Fruit fly (Drosophila melanogaster) S2 (cell line): Measurements from ENCODE around the gene mRpL17.

Experiments
- CG8478 ChIP-seq: fragments of >200 bp; optimal IDR thresholded peaks from 2 replicates; lab custom pipeline; 2018
- CTCF ChIP-seq, 2 experiments: fragments of >200 bp; optimal IDR thresholded peaks; 2 replicates each; lab custom pipeline; 2018

DNA sequence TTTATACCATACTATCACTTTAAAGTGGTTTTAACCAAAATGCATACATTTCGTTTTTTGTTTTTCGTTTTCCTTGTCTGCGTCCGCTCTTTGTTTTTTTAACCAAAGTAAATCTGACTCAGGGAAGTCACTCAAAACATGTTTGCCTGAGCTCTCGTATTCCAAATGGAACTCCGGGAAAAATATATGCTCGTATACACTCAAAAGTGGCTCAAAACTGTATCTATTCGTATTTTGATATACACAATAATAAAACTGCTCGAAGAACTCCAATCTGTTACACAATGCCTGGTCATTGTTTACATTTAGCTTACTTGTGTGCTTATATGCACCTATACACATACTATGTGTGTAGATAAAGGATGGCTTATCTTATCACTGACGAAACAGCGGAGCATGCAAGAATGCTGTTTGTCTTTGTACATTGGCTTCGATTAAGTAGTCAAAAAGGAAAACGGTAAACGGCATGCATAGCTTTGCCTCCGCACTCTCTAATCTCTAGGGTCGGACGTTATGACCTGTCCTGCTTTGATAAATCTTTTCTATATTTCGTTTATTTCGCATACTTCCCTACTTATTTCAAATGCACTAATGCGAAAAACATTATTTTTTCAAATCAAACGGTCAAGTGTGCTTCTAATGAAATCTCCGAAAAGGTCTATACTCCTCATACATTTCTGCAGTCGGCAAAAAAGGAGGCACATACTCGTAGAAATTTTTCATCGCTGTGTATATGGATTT lies 6.4 kb downstream of the mRpL17 start, which contains the start of gene miple2:
- TF ChIP-seq CG8478 (lab: Kevin White, UChicago) (no peak), CTCF (optimal IDR thresholded peaks at IDR 0.05; lab: Kevin White, UChicago) (no peak)
